Worm (Caenorhabditis elegans): ENCODE data around the gene str-159.

ce11 chrIV:4934103-4934502 is 25.0 kb downstream of the str-159 start, which contains the start of gene str-153:
- TF ChIP-seq lsy-2 (tag; optimal IDR thresholded peaks at IDR 0.05) = no peak
- no peak for TF ChIP-seq R02D3.7 (tag; optimal IDR thresholded peaks at IDR 0.05)
- TF ChIP-seq ama-1 (optimal IDR thresholded peaks at IDR 0.05) = no peak
- TF ChIP-seq ceh-32 (tag; optimal IDR thresholded peaks at IDR 0.05; ENCODE audit: poor library complexity) = no peak
- TF ChIP-seq ZK546.5 (tag; optimal IDR thresholded peaks at IDR 0.05) = no peak
